Worm (Caenorhabditis elegans) whole organism, young adult: ENCODE data around the gene C12D8.20.

Experiments used
- C17E4.6 ChIP-seq: fragments of 200-800 bp; sonication (Bioruptor generic); IDR thresholded peaks from 2 replicates; pipeline ENCODE4 v1.3.6; 2022; ENCODE audit warnings: missing genetic modification reagents, missing genetic modification characterization, missing compliant biosample characterization
- F22D6.2 ChIP-seq: sonication (generic microtip); optimal IDR thresholded peaks from 2 replicates; lab custom pipeline; 2016; ENCODE audit warnings: mild to moderate bottlenecking, missing genetic modification characterization, missing compliant biosample characterization
- F39B2.1 ChIP-seq: fragments of 200-800 bp; sonication (Bioruptor generic); IDR thresholded peaks from 2 replicates; pipeline ENCODE4 v1.3.6; 2022; ENCODE audit warnings: missing genetic modification reagents, missing genetic modification characterization, missing compliant biosample characterization
- F49E8.2 ChIP-seq: sonication (generic microtip); optimal IDR thresholded peaks from 3 replicates; lab custom pipeline; 2017; ENCODE audit warnings: missing genetic modification characterization, mild to moderate bottlenecking, missing compliant biosample characterization, antibody characterized with exemption, moderate library complexity; ENCODE audit not compliant: insufficient read depth
- F52B5.7 ChIP-seq: sonication (generic microtip); optimal IDR thresholded peaks from 2 replicates; lab custom pipeline; 2016; ENCODE audit warnings: mild to moderate bottlenecking, missing genetic modification characterization, missing compliant biosample characterization
- F55B11.4 ChIP-seq: sonication (generic microtip); optimal IDR thresholded peaks from 2 replicates; lab custom pipeline; 2016; ENCODE audit warnings: missing compliant biosample characterization, missing genetic modification characterization, borderline replicate concordance; ENCODE audit not compliant: insufficient read depth
- K12H6.12 ChIP-seq: fragments of 200-800 bp; sonication (Bioruptor generic); optimal IDR thresholded peaks from 2 replicates; lab custom pipeline; 2018; ENCODE audit warnings: mild to moderate bottlenecking, missing genetic modification characterization, missing compliant biosample characterization
- T07F8.4 ChIP-seq: sonication (generic microtip); optimal IDR thresholded peaks from 2 replicates; lab custom pipeline; 2016; ENCODE audit warnings: mild to moderate bottlenecking, missing genetic modification characterization, moderate library complexity, missing compliant biosample characterization
- Y53F4B.3 ChIP-seq: fragments of 200-800 bp; sonication (Bioruptor generic); IDR thresholded peaks from 2 replicates; pipeline ENCODE4 v1.3.6; 2022; ENCODE audit warnings: missing genetic modification reagents, missing genetic modification characterization, missing compliant biosample characterization
- aptf-3 ChIP-seq: fragments of 200-800 bp; sonication (Bioruptor generic); IDR thresholded peaks from 2 replicates; pipeline ENCODE4 v1.3.6; 2022; ENCODE audit warnings: missing genetic modification characterization, missing compliant biosample characterization
- cebp-1 ChIP-seq, 2 experiments: fragments of 200-800 bp in 1 of 2; sonication (Bioruptor generic) in 1 of 2; sonication (generic microtip) in 1 of 2; IDR thresholded peaks in 1 of 2; optimal IDR thresholded peaks in 1 of 2; 2 replicates each; pipeline versions ENCODE4 v1.3.6 to Lab custom; 2017 to 2022; ENCODE audit warnings: missing compliant biosample characterization in 2 of 2, missing genetic modification characterization in 2 of 2, mild to moderate bottlenecking in 1 of 2, missing genetic modification reagents in 1 of 2, moderate library complexity in 1 of 2
- cebp-2 ChIP-seq: fragments of 200-800 bp; sonication (Bioruptor generic); IDR thresholded peaks from 2 replicates; pipeline ENCODE4 v1.3.6; 2022; ENCODE audit warnings: missing genetic modification characterization, missing compliant biosample characterization
- ceh-27 ChIP-seq: fragments of 200-800 bp; sonication (Bioruptor generic); optimal IDR thresholded peaks from 2 replicates; lab custom pipeline; 2018; ENCODE audit warnings: mild to moderate bottlenecking, missing genetic modification characterization, moderate library complexity, missing compliant biosample characterization
- ceh-79 ChIP-seq: sonication (generic microtip); optimal IDR thresholded peaks from 2 replicates; lab custom pipeline; 2017; ENCODE audit warnings: mild to moderate bottlenecking, missing genetic modification characterization, missing compliant biosample characterization
- ceh-91 ChIP-seq: fragments of 200-800 bp; sonication (Bioruptor generic); IDR thresholded peaks from 2 replicates; pipeline ENCODE4 v1.3.6; 2022; ENCODE audit warnings: missing genetic modification reagents, missing genetic modification characterization, missing compliant biosample characterization
- dpff-1 ChIP-seq: sonication (generic microtip); optimal IDR thresholded peaks from 2 replicates; lab custom pipeline; 2017; ENCODE audit warnings: mild to moderate bottlenecking, missing genetic modification characterization, missing compliant biosample characterization
- dpl-1 ChIP-seq: fragments of 150-350 bp; optimal IDR thresholded peaks from 2 replicates; lab custom pipeline; 2014; ENCODE audit warnings: missing biosample characterization, missing genetic modification reagents, missing genetic modification characterization
- ekl-4 ChIP-seq: fragments of 200-800 bp; sonication (Bioruptor generic); IDR thresholded peaks from 2 replicates; pipeline ENCODE4 v1.3.6; 2022; ENCODE audit warnings: missing genetic modification reagents, missing genetic modification characterization, missing compliant biosample characterization
- hlh-12 ChIP-seq: sonication (generic microtip); optimal IDR thresholded peaks from 2 replicates; lab custom pipeline; 2016; ENCODE audit warnings: missing genetic modification characterization, missing compliant biosample characterization
- hrde-1 ChIP-seq: sonication (generic microtip); optimal IDR thresholded peaks from 2 replicates; lab custom pipeline; 2016; ENCODE audit warnings: missing genetic modification characterization, mild to moderate bottlenecking, missing compliant biosample characterization, moderate library complexity, missing genotype, missing genetic modification reagents, borderline replicate concordance
- let-526 ChIP-seq: fragments of 200-800 bp; sonication (Bioruptor generic); IDR thresholded peaks from 2 replicates; pipeline ENCODE4 v1.3.6; 2022; ENCODE audit warnings: missing genetic modification reagents, missing genetic modification characterization, missing compliant biosample characterization
- lin-54 ChIP-seq: fragments of 200-800 bp; sonication (Bioruptor generic); optimal IDR thresholded peaks from 2 replicates; lab custom pipeline; 2018; ENCODE audit warnings: mild to moderate bottlenecking, missing genetic modification characterization, missing compliant biosample characterization
- lir-1 ChIP-seq: fragments of 200-800 bp; sonication (Bioruptor generic); conservative IDR thresholded peaks from 2 replicates; pipeline ENCODE4 v1.3.6; 2022; ENCODE audit warnings: missing genetic modification reagents, missing genetic modification characterization, missing compliant biosample characterization
- madf-3 ChIP-seq: fragments of 200-800 bp; sonication (Bioruptor generic); IDR thresholded peaks from 2 replicates; pipeline ENCODE4 v1.3.6; 2022; ENCODE audit warnings: missing genetic modification reagents, missing genetic modification characterization, missing compliant biosample characterization
- madf-6 ChIP-seq: fragments of 200-800 bp; sonication (Bioruptor generic); IDR thresholded peaks from 2 replicates; pipeline ENCODE4 v1.3.6; 2022; ENCODE audit warnings: missing genetic modification reagents, missing genetic modification characterization, missing compliant biosample characterization
- madf-8 ChIP-seq: fragments of 200-800 bp; sonication (Bioruptor generic); conservative IDR thresholded peaks from 2 replicates; pipeline ENCODE4 v1.3.6; 2022; ENCODE audit warnings: missing genetic modification reagents, missing genetic modification characterization, missing compliant biosample characterization
- mel-28 ChIP-seq: sonication (generic microtip); optimal IDR thresholded peaks from 2 replicates; lab custom pipeline; 2016; ENCODE audit warnings: borderline replicate concordance, mild to moderate bottlenecking, missing genetic modification characterization, missing compliant biosample characterization
- mes-4 ChIP-seq: sonication (generic microtip); optimal IDR thresholded peaks from 2 replicates; lab custom pipeline; 2016; ENCODE audit warnings: missing genotype, missing genetic modification characterization, missing compliant biosample characterization
- nhr-80 ChIP-seq: sonication (generic microtip); optimal IDR thresholded peaks from 2 replicates; lab custom pipeline; 2016; ENCODE audit warnings: missing genetic modification characterization, missing compliant biosample characterization
- nhr-90 ChIP-seq: sonication (generic microtip); optimal IDR thresholded peaks from 2 replicates; lab custom pipeline; 2016; ENCODE audit warnings: missing genotype, mild to moderate bottlenecking, missing genetic modification characterization, missing compliant biosample characterization
- rcor-1 ChIP-seq: fragments of 200-800 bp; sonication (Bioruptor generic); IDR thresholded peaks from 2 replicates; pipeline ENCODE4 v1.3.6; 2022; ENCODE audit warnings: missing genetic modification reagents, missing genetic modification characterization, missing compliant biosample characterization
- repo-1 ChIP-seq: sonication (generic microtip); optimal IDR thresholded peaks from 2 replicates; lab custom pipeline; 2017; ENCODE audit warnings: mild to moderate bottlenecking, missing genetic modification characterization, missing compliant biosample characterization
- sptf-2 ChIP-seq: fragments of 200-800 bp; sonication (Bioruptor generic); optimal IDR thresholded peaks from 2 replicates; lab custom pipeline; 2018; ENCODE audit warnings: mild to moderate bottlenecking, missing genetic modification characterization, missing compliant biosample characterization
- tbp1 ChIP-seq: fragments of 200-800 bp; sonication (Bioruptor generic); optimal IDR thresholded peaks from 2 replicates; lab custom pipeline; 2018; ENCODE audit warnings: mild to moderate bottlenecking, missing genetic modification characterization, missing compliant biosample characterization
- zfh-2 ChIP-seq: fragments of 200-800 bp; sonication (Bioruptor generic); conservative IDR thresholded peaks from 2 replicates; pipeline ENCODE4 v1.3.6; 2022; ENCODE audit warnings: missing genetic modification reagents, missing genetic modification characterization, missing compliant biosample characterization
- ztf-28 ChIP-seq: fragments of 200-800 bp; sonication (Bioruptor generic); IDR thresholded peaks from 2 replicates; pipeline ENCODE4 v1.3.6; 2022; ENCODE audit warnings: missing genetic modification reagents, missing genetic modification characterization, missing compliant biosample characterization
- ztf-6 ChIP-seq: fragments of 200-800 bp; sonication (Bioruptor generic); IDR thresholded peaks from 2 replicates; pipeline ENCODE4 v1.3.6; 2022; ENCODE audit warnings: missing genetic modification reagents, missing genetic modification characterization, missing compliant biosample characterization

Gene C12D8.20

ce11 chrV:10204863-10205338 lies 17.2 kb upstream of the C12D8.20 start, which contains the start of the genes ZK856.19 and ZK856.11 (continued):
- TF ChIP-seq mes-4 (tag; lab: Kevin White, UChicago) (no peak), Y53F4B.3 (GFP tag; lab: Robert Waterston, UW) (no peak), ceh-91 (GFP tag; lab: Robert Waterston, UW) (no peak), nhr-80 (tag; lab: Kevin White, UChicago) (peak; percentile 11), cebp-1 (GFP tag; IDR thresholded peaks at IDR 0.05; lab: Robert Waterston, UW) (no peak), cebp-1 (tag; optimal IDR thresholded peaks at IDR 0.05; lab: Kevin White, UChicago) (peak; percentile 54), ceh-27 (GFP tag; lab: Kevin White, UChicago) (peak; percentile 14), ztf-6 (no peak), zfh-2 (GFP tag; lab: Robert Waterston, UW) (no peak), madf-3 (GFP tag; lab: Robert Waterston, UW) (no peak), ekl-4 (no peak), cebp-2 (GFP tag; lab: Robert Waterston, UW) (no peak), hlh-12 (tag; lab: Kevin White, UChicago) (no peak), aptf-3 (no peak), F49E8.2 (tag; lab: Kevin White, UChicago) (peak; percentile 41), F52B5.7 (tag; lab: Kevin White, UChicago) (no peak), ztf-28 (GFP tag; lab: Robert Waterston, UW) (no peak), ceh-79 (tag; lab: Kevin White, UChicago) (no peak), lin-54 (GFP tag; lab: Kevin White, UChicago) (peak; percentile 58), mel-28 (no peak), tbp1 (peak; percentile 44), let-526 (GFP tag; lab: Robert Waterston, UW) (no peak), nhr-90 (tag; lab: Kevin White, UChicago) (no peak)

ce11 chrV:10205483-10205882 lies 16.6 kb upstream of the C12D8.20 start, which contains the start of gene ZK856.16:
Gene ZK856.16, minus strand, starts transcription at chrV:10205583.
- TF ChIP-seq F49E8.2 (tag; lab: Kevin White, UChicago) (no peak), C17E4.6 (GFP tag; lab: Robert Waterston, UW) (no peak), T07F8.4 (tag; lab: Kevin White, UChicago) (no peak), dpl-1 (GFP tag; lab: Kevin White, UChicago) (no peak), F39B2.1 (no peak), F55B11.4 (tag; lab: Kevin White, UChicago) (no peak), sptf-2 (no peak), mel-28 (no peak), madf-8 (GFP tag; lab: Robert Waterston, UW) (no peak), dpff-1 (no peak), lir-1 (GFP tag; lab: Robert Waterston, UW) (no peak), ztf-28 (GFP tag; lab: Robert Waterston, UW) (no peak)

ce11 chrV:10206502-10206901 lies 15.6 kb upstream of the C12D8.20 start, which contains the start of gene rpc-25:
Gene rpc-25, minus strand, starts transcription at chrV:10206602.
- TF ChIP-seq repo-1 (no peak), madf-6 (0 out of 2 replicates have a peak, but pooled peaks have one; percentile 24), hrde-1 (tag; lab: Kevin White, UChicago) (peak; percentile 19)

ce11 chrV:10210244-10210643 lies 11.9 kb upstream of the C12D8.20 start, which contains the start of gene tftc-3:
Gene tftc-3, minus strand, starts transcription at chrV:10210344.
- no peak for TF ChIP-seq F22D6.2
- TF ChIP-seq rcor-1 (GFP tag; lab: Robert Waterston, UW), result no peak
- TF ChIP-seq hlh-12 (tag; lab: Kevin White, UChicago), result no peak
- no peak for TF ChIP-seq K12H6.12 (tag; lab: Kevin White, UChicago)
